Fruit fly (Drosophila melanogaster) whole organism, embryonic: ENCODE measurements around the gene tHMG1.

Experiments
- B-H1 ChIP-seq: fragments of 200-800 bp; sonication (Bioruptor generic); IDR thresholded peaks from 3 replicates; pipeline ENCODE4 v1.3.6; 2022; ENCODE audit warnings: missing biosample characterization, missing genetic modification characterization
- Bteb2 ChIP-seq: fragments of 200-800 bp; sonication (Bioruptor generic); optimal IDR thresholded peaks from 2 replicates; lab custom pipeline; 2016; ENCODE audit warnings: missing biosample characterization, missing genetic modification characterization
- CG10267 ChIP-seq: fragments of 200-800 bp; sonication (Bioruptor generic); optimal IDR thresholded peaks from 2 replicates; lab custom pipeline; 2018; ENCODE audit warnings: missing biosample characterization, mild to moderate bottlenecking, missing genetic modification characterization, moderate library complexity
- CG10321 ChIP-seq: fragments of 200-800 bp; sonication (Bioruptor generic); IDR thresholded peaks from 2 replicates; pipeline ENCODE4 v1.3.6; 2022; ENCODE audit warnings: missing biosample characterization, missing genetic modification characterization
- CG11247 ChIP-seq: fragments of 200-800 bp; sonication (Bioruptor generic); IDR thresholded peaks from 2 replicates; pipeline ENCODE4 v1.3.6; 2022; ENCODE audit warnings: missing biosample characterization, missing genetic modification characterization
- CG12236 ChIP-seq: fragments of 200-800 bp; sonication (Bioruptor generic); optimal IDR thresholded peaks from 2 replicates; lab custom pipeline; 2016; ENCODE audit warnings: missing biosample characterization, missing genetic modification characterization
- CG12659 ChIP-seq: fragments of 200-800 bp; sonication (Bioruptor generic); optimal IDR thresholded peaks from 3 replicates; lab custom pipeline; 2017; ENCODE audit warnings: mild to moderate bottlenecking, missing biosample characterization, missing genetic modification reagents, missing genetic modification characterization
- CG12769 ChIP-seq: fragments of 200-800 bp; sonication (Bioruptor generic); optimal IDR thresholded peaks from 2 replicates; lab custom pipeline; 2019; ENCODE audit warnings: missing biosample characterization, mild to moderate bottlenecking, missing genetic modification characterization, moderate library complexity
- CG17612 ChIP-seq: fragments of 200-800 bp; sonication (Bioruptor generic); IDR thresholded peaks from 2 replicates; pipeline ENCODE4 v1.3.6; 2022; ENCODE audit warnings: missing biosample characterization, missing genetic modification characterization
- CG18764 ChIP-seq: fragments of 200-800 bp; sonication (Bioruptor generic); optimal IDR thresholded peaks from 3 replicates; lab custom pipeline; 2016; ENCODE audit warnings: missing biosample characterization, missing genetic modification characterization
- CG3995 ChIP-seq: fragments of 200-800 bp; sonication (Bioruptor generic); optimal IDR thresholded peaks from 3 replicates; lab custom pipeline; 2016; ENCODE audit warnings: missing biosample characterization, missing genetic modification characterization
- CG4282 ChIP-seq: fragments of 200-800 bp; sonication (Bioruptor generic); optimal IDR thresholded peaks from 2 replicates; lab custom pipeline; 2016; ENCODE audit warnings: missing biosample characterization, missing genetic modification characterization
- CG4424 ChIP-seq: fragments of 200-800 bp; sonication (Bioruptor generic); optimal IDR thresholded peaks from 3 replicates; lab custom pipeline; 2016; ENCODE audit warnings: missing biosample characterization, missing genetic modification characterization
- CG6175 ChIP-seq: fragments of 200-800 bp; sonication (Bioruptor generic); IDR thresholded peaks from 3 replicates; pipeline ENCODE4 v1.3.6; 2022; ENCODE audit warnings: missing biosample characterization, missing genetic modification characterization
- CG6654 ChIP-seq: fragments of 200-800 bp; sonication (Bioruptor generic); optimal IDR thresholded peaks from 2 replicates; lab custom pipeline; 2017; ENCODE audit warnings: missing biosample characterization, mild to moderate bottlenecking, missing genetic modification characterization
- CG9817 ChIP-seq: fragments of 200-800 bp; sonication (Bioruptor generic); optimal IDR thresholded peaks from 2 replicates; lab custom pipeline; 2018; ENCODE audit warnings: missing biosample characterization, mild to moderate bottlenecking, missing genetic modification characterization, moderate library complexity
- CG9932 ChIP-seq: fragments of 200-800 bp; sonication (Bioruptor generic); IDR thresholded peaks from 2 replicates; pipeline ENCODE4 v1.3.6; 2022; ENCODE audit warnings: missing biosample characterization, missing genetic modification characterization
- D19B ChIP-seq: fragments of 200-800 bp; sonication (Bioruptor generic); optimal IDR thresholded peaks from 2 replicates; lab custom pipeline; 2017; ENCODE audit warnings: missing biosample characterization, mild to moderate bottlenecking, missing genetic modification characterization
- Dbx ChIP-seq: fragments of 200-800 bp; sonication (Bioruptor generic); IDR thresholded peaks from 3 replicates; pipeline ENCODE4 v1.3.6; 2022; ENCODE audit warnings: missing biosample characterization, missing genetic modification characterization
- Eip74EF ChIP-seq, 2 experiments: fragments of 200-800 bp in 1 of 2; fragments of >200 bp in 1 of 2; sonication (Bioruptor generic) in 1 of 2; optimal IDR thresholded peaks; 2 replicates each; lab custom pipeline; 2017 to 2019; ENCODE audit warnings: missing biosample characterization in 2 of 2, missing genetic modification characterization in 2 of 2, mild to moderate bottlenecking in 1 of 2, moderate library complexity in 1 of 2
- Ets65A ChIP-seq: fragments of 200-800 bp; sonication (Bioruptor generic); peaks from one replicate; lab custom pipeline; 2016; ENCODE audit warnings: missing biosample characterization, missing genetic modification characterization
- Fer3 ChIP-seq: fragments of 200-800 bp; sonication (Bioruptor generic); optimal IDR thresholded peaks from 2 replicates; lab custom pipeline; 2018; ENCODE audit warnings: missing biosample characterization, mild to moderate bottlenecking, missing genetic modification characterization, moderate library complexity
- Hr3 ChIP-seq: fragments of 200-800 bp; sonication (Bioruptor generic); optimal IDR thresholded peaks from 3 replicates; lab custom pipeline; 2016; ENCODE audit warnings: missing biosample characterization, missing genetic modification characterization
- Hr78 ChIP-seq, 2 experiments: fragments of 200-800 bp in 1 of 2; fragments of >200 bp in 1 of 2; sonication (Bioruptor generic) in 1 of 2; optimal IDR thresholded peaks; 2 replicates each; lab custom pipeline; 2017 to 2019; ENCODE audit warnings: missing biosample characterization in 2 of 2, missing genetic modification characterization in 2 of 2, mild to moderate bottlenecking in 1 of 2, moderate library complexity in 1 of 2
- MTF-1 ChIP-seq: fragments of 200-800 bp; sonication (Bioruptor generic); optimal IDR thresholded peaks from 2 replicates; lab custom pipeline; 2018; ENCODE audit warnings: missing biosample characterization, mild to moderate bottlenecking, missing genetic modification characterization, borderline replicate concordance
- Med ChIP-seq: fragments of 200-800 bp; sonication (Bioruptor generic); peaks from one replicate; lab custom pipeline; 2016; ENCODE audit warnings: missing biosample characterization, missing genetic modification characterization, mild to moderate bottlenecking, inconsistent platforms, moderate library complexity
- Pdp1 ChIP-seq, 2 experiments: fragments of 200-800 bp; sonication (Bioruptor generic); optimal IDR thresholded peaks; 3 replicates each; lab custom pipeline; 2016; ENCODE audit warnings: missing biosample characterization in 2 of 2, missing genetic modification characterization in 2 of 2, mild to moderate bottlenecking in 1 of 2, moderate library complexity in 1 of 2
- Rfx ChIP-seq: fragments of 200-800 bp; sonication (Bioruptor generic); IDR thresholded peaks from 2 replicates; pipeline ENCODE4 v1.3.6; 2022; ENCODE audit warnings: missing biosample characterization, missing genetic modification characterization
- TFAM ChIP-seq: fragments of 200-800 bp; sonication (Bioruptor generic); optimal IDR thresholded peaks from 2 replicates; lab custom pipeline; 2017; ENCODE audit warnings: missing biosample characterization, missing genetic modification characterization, inconsistent platforms
- Xbp1 ChIP-seq: fragments of 200-800 bp; sonication (Bioruptor generic); optimal IDR thresholded peaks from 3 replicates; lab custom pipeline; 2016; ENCODE audit warnings: missing biosample characterization, mild to moderate bottlenecking, missing genetic modification characterization
- ato ChIP-seq: fragments of 200-800 bp; sonication (Bioruptor generic); IDR thresholded peaks from 2 replicates; pipeline ENCODE4 v1.3.6; 2022; ENCODE audit warnings: missing biosample characterization, missing genetic modification characterization; ENCODE audit not compliant: partially characterized antibody
- ci ChIP-seq: fragments of 200-800 bp; sonication (Bioruptor generic); IDR thresholded peaks from 3 replicates; pipeline ENCODE4 v1.3.6; 2022; ENCODE audit warnings: missing biosample characterization, missing genetic modification characterization
- dan ChIP-seq: fragments of 200-800 bp; sonication (Bioruptor generic); IDR thresholded peaks from 2 replicates; pipeline ENCODE4 v1.3.6; 2022; ENCODE audit warnings: missing biosample characterization, missing genetic modification characterization
- ems ChIP-seq: fragments of 200-800 bp; sonication (Bioruptor generic); optimal IDR thresholded peaks from 3 replicates; lab custom pipeline; 2016; ENCODE audit warnings: missing biosample characterization, missing genetic modification characterization
- gsb-n ChIP-seq: fragments of 200-800 bp; sonication (Bioruptor generic); optimal IDR thresholded peaks from 3 replicates; lab custom pipeline; 2018; ENCODE audit warnings: missing biosample characterization, mild to moderate bottlenecking, missing genetic modification characterization
- lilli ChIP-seq: fragments of 200-800 bp; sonication (Bioruptor generic); optimal IDR thresholded peaks from 3 replicates; lab custom pipeline; 2016; ENCODE audit warnings: missing biosample characterization, missing genetic modification characterization
- maf-S ChIP-seq: fragments of 200-800 bp; sonication (Bioruptor generic); optimal IDR thresholded peaks from 2 replicates; lab custom pipeline; 2016; ENCODE audit warnings: missing biosample characterization, missing genetic modification characterization
- nmo ChIP-seq: fragments of 200-800 bp; sonication (Bioruptor generic); optimal IDR thresholded peaks from 2 replicates; lab custom pipeline; 2018; ENCODE audit warnings: missing biosample characterization, mild to moderate bottlenecking, missing genetic modification characterization, moderate library complexity
- repo ChIP-seq: fragments of 200-800 bp; sonication (Bioruptor generic); optimal IDR thresholded peaks from 2 replicates; lab custom pipeline; 2016; ENCODE audit warnings: missing biosample characterization, missing genetic modification characterization
- sens-2 ChIP-seq: fragments of 200-800 bp; sonication (Bioruptor generic); IDR thresholded peaks from 2 replicates; pipeline ENCODE4 v1.3.6; 2022; ENCODE audit warnings: missing biosample characterization, missing genetic modification characterization
- shn ChIP-seq: fragments of 200-800 bp; sonication (Bioruptor generic); optimal IDR thresholded peaks from 3 replicates; lab custom pipeline; 2016; ENCODE audit warnings: missing biosample characterization, missing genetic modification characterization
- sima ChIP-seq: fragments of 200-800 bp; sonication (Bioruptor generic); optimal IDR thresholded peaks from 2 replicates; lab custom pipeline; 2016; ENCODE audit warnings: missing biosample characterization, missing genetic modification characterization
- sna ChIP-seq: fragments of 200-800 bp; sonication (Bioruptor generic); IDR thresholded peaks from 2 replicates; pipeline ENCODE4 v1.3.6; 2022; ENCODE audit warnings: missing biosample characterization, missing genetic modification characterization; ENCODE audit not compliant: partially characterized antibody
- sr ChIP-seq: fragments of 200-800 bp; sonication (Bioruptor generic); IDR thresholded peaks from 3 replicates; pipeline ENCODE4 v1.3.6; 2022; ENCODE audit warnings: missing biosample characterization, missing genetic modification characterization
- ssp ChIP-seq: fragments of 200-800 bp; sonication (Bioruptor generic); IDR thresholded peaks from 2 replicates; pipeline ENCODE4 v1.3.6; 2022; ENCODE audit warnings: missing biosample characterization, missing genetic modification characterization
- vfl ChIP-seq: fragments of 200-800 bp; sonication (Bioruptor generic); optimal IDR thresholded peaks from 2 replicates; lab custom pipeline; 2016; ENCODE audit warnings: missing biosample characterization, missing genetic modification characterization
- zfh1 ChIP-seq: fragments of 200-800 bp; sonication (Bioruptor generic); IDR thresholded peaks from 3 replicates; pipeline ENCODE4 v1.3.6; 2022; ENCODE audit warnings: missing biosample characterization, missing genetic modification characterization

The tHMG1 gene

DNA sequence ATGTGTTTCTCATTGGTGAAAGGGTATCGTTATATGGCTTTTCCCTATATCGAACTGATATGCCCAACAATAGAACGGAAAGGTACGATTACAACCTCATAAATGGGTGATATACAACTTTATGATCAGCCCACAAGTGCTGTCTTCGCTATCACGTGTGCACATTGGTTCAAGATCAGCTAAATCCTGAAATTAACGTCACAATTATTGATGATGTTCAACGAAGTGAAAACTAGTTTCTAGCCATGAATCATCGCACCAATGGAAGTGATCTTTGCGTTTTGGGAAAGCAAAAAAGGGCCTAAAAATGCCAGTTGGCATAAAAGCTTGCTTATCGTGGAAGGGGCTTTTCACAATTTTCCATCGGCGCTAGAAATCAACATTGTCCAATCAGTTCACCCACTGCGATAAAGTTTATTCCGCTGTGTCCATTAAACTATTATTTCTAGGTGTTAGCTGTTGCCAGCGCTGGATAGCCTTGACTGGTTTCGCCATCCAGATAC, 27.0 kb upstream of the tHMG1 start, which contains the start of gene CG7054 (continued):
- TF ChIP-seq sima (no peak), B-H1 (GFP tag; lab: Robert Waterston, UW) (no peak), CG3995 (GFP tag; lab: Kevin White, UChicago) (peak; percentile 1), nmo (peak; percentile 24), sna (GFP tag; lab: Robert Waterston, UW) (no peak), shn (GFP tag; lab: Kevin White, UChicago) (peak; percentile 32), Fer3 (tag; lab: Kevin White, UChicago) (peak; percentile 45), CG10321 (GFP tag; lab: Robert Waterston, UW) (0 out of 2 replicates have a peak, but pooled peaks have one; percentile 20), maf-S (no peak), ato (GFP tag; lab: Robert Waterston, UW) (no peak), CG9932 (GFP tag; lab: Robert Waterston, UW) (peak; percentile 41)
- TF ChIP-seq, all 482 proteins: peak for 97

DNA sequence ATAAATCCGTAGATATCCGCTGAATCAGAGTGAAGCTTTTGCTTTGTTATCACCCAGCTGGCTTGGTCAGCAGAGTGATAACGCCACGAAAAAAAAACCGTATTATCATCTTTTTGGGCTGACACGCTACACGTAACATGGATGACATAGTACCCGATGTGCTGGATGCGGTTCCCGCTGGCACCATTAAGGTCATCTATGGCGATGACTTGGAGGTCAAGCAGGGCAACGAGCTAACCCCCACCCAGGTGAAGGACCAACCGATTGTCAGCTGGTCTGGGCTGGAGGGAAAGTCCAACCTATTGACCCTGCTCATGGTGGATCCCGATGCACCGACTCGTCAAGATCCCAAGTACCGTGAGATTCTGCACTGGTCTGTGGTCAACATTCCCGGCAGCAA, 26.5 kb upstream of the tHMG1 start:
- no peak for TF ChIP-seq Dbx
- TF ChIP-seq Pdp1 (GFP tag; optimal IDR thresholded peaks at IDR 0.05; lab: Kevin White, UChicago): peak in 1 of 2 experiments; percentile 34
- no peak for TF ChIP-seq vfl (GFP tag; lab: Kevin White, UChicago)
- peak in 1 of 2 experiments; percentile 2 for TF ChIP-seq Hr78 (GFP tag; optimal IDR thresholded peaks at IDR 0.05; lab: Kevin White, UChicago)
- no peak for TF ChIP-seq dan (GFP tag; lab: Robert Waterston, UW)
- TF ChIP-seq Eip74EF (GFP tag; optimal IDR thresholded peaks at IDR 0.05; lab: Kevin White, UChicago): no peak
- TF ChIP-seq CG12659 (GFP tag; lab: Kevin White, UChicago): no peak
- 0 out of 3 replicates have a peak, but pooled peaks have one; percentile 19 for TF ChIP-seq sr
- no peak for TF ChIP-seq CG6654 (GFP tag; lab: Kevin White, UChicago)

DNA sequence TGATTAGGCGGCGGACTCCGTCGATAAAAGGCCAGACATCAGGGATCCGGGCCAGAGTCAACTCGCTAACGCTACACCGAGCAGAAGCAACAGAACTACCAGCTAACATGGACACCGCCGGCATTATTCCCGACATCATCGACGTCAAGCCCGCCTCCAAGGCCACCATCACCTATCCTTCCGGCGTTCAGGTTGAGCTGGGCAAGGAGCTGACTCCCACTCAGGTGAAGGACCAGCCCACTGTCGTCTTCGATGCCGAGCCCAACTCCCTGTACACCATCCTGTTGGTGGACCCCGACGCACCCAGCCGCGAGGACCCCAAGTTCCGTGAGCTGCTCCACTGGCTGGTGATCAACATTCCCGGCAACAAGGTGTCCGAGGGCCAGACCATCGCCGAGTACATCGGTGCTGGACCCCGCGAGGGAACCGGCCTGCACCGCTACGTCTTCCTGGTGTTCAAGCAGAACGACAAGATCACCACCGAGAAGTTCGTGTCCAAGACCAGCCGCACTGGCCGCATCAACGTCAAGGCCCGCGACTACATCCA, 25.6 kb upstream of the tHMG1 start, which contains the start of gene Pebp1:
Gene Pebp1, plus strand, starts transcription at position 51 of the 547 bp plus-strand sequence.
- TF ChIP-seq Ets65A (GFP tag; lab: Kevin White, UChicago) (peak; percentile 76), CG6175 (GFP tag; lab: Robert Waterston, UW) (no peak), CG11247 (GFP tag; lab: Robert Waterston, UW) (no peak), ems (GFP tag; lab: Kevin White, UChicago) (no peak), CG10267 (tag; lab: Kevin White, UChicago) (no peak), Bteb2 (GFP tag; lab: Kevin White, UChicago) (no peak), ci (GFP tag; lab: Robert Waterston, UW) (0 out of 3 replicates have a peak, but pooled peaks have one; percentile 19), zfh1 (GFP tag; lab: Robert Waterston, UW) (no peak), Rfx (no peak), ato (GFP tag; lab: Robert Waterston, UW) (0 out of 2 replicates have a peak, but pooled peaks have one; percentile 8), lilli (GFP tag; lab: Kevin White, UChicago) (peak; percentile 10), Med (GFP tag; lab: Kevin White, UChicago) (peak; percentile 74), Hr3 (no peak), Hr78 (GFP tag; optimal IDR thresholded peaks at IDR 0.05; lab: Kevin White, UChicago) (no peak), sens-2 (GFP tag; lab: Robert Waterston, UW) (no peak), CG12769 (tag; lab: Kevin White, UChicago) (no peak), CG4282 (GFP tag; lab: Kevin White, UChicago) (no peak), repo (GFP tag; lab: Kevin White, UChicago) (no peak), CG12236 (no peak), CG4424 (no peak), ssp (GFP tag; lab: Robert Waterston, UW) (no peak), Xbp1 (GFP tag; lab: Kevin White, UChicago) (no peak), D19B (no peak), CG17612 (no peak), gsb-n (tag; lab: Kevin White, UChicago) (no peak), CG9817 (tag; lab: Kevin White, UChicago) (no peak), CG18764 (GFP tag; lab: Kevin White, UChicago) (no peak), MTF-1 (GFP tag; lab: Kevin White, UChicago) (no peak), TFAM (GFP tag; lab: Kevin White, UChicago) (no peak)
